Fruit fly (Drosophila melanogaster): ENCODE data around the gene CG7149.

DNA sequence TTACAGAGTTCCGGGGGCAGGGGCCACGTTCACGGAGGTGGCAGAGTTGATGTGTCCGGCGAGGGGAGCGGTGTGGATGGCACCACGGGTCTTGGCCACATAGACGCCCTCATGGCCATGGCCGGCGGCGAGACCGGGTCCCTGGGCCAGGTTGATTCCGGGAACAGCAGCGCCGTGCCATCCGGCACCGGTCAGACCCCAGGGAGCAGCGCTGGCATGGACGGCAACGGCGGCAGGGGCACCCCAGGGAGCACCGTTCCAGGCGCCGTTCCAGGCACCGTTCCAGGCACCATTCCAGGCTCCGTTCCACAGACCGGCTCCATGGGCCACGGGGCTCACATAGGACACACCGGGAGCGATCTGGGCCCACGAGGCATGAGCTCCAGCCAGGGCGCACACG is 46.1 kb downstream of the CG7149 start:
- TF ChIP-seq Crg-1 (GFP tag; optimal IDR thresholded peaks at IDR 0.05) (no peak), kay (GFP tag; ENCODE audit: borderline replicate concordance) (no peak), Clk (GFP tag; optimal IDR thresholded peaks at IDR 0.05) (no peak), cnc (optimal IDR thresholded peaks at IDR 0.05) (no peak), CG1620 (GFP tag; optimal IDR thresholded peaks at IDR 0.05) (no peak), toe (GFP tag; optimal IDR thresholded peaks at IDR 0.05) (no peak), CG33017 (tag; optimal IDR thresholded peaks at IDR 0.05) (no peak), tj (GFP tag; optimal IDR thresholded peaks at IDR 0.05) (no peak), Mnt (GFP tag; optimal IDR thresholded peaks at IDR 0.05) (no peak), CG12768 (GFP tag; optimal IDR thresholded peaks at IDR 0.05) (no peak), CG14711 (tag; optimal IDR thresholded peaks at IDR 0.05) (no peak), pad (GFP tag; optimal IDR thresholded peaks at IDR 0.05) (no peak), CG7101 (tag; optimal IDR thresholded peaks at IDR 0.05) (no peak)
